Fruit fly (Drosophila melanogaster): ENCODE data around the gene CG9459.

CG9459 gene

dm6 chr3R:9791177-9791806 is 26.9 kb downstream of the CG9459 start, which contains the start of the genes CG12945 and CG8507 (continued):
- peak; percentile 47 for TF ChIP-seq CG2712 (tag; optimal IDR thresholded peaks at IDR 0.05)
- no peak for TF ChIP-seq CG17186 (GFP tag; optimal IDR thresholded peaks at IDR 0.05)
- TF ChIP-seq CG2116 (GFP tag; optimal IDR thresholded peaks at IDR 0.05) = peak; percentile 59
- TF ChIP-seq salm (tag; optimal IDR thresholded peaks at IDR 0.05) = no peak
- peak; percentile 31 for TF ChIP-seq CG10979 (tag; optimal IDR thresholded peaks at IDR 0.05)
- no peak for TF ChIP-seq NC2α (GFP tag; optimal IDR thresholded peaks at IDR 0.05)
- no peak for TF ChIP-seq sim (GFP tag; IDR thresholded peaks at IDR 0.05)
- TF ChIP-seq H15 (GFP tag; IDR thresholded peaks at IDR 0.05) = no peak
- no peak for TF ChIP-seq schlank (tag; optimal IDR thresholded peaks at IDR 0.05)
- TF ChIP-seq zf30C (GFP tag; optimal IDR thresholded peaks at IDR 0.05) = no peak
- TF ChIP-seq klu (GFP tag; IDR thresholded peaks at IDR 0.05) = no peak
- TF ChIP-seq ap (GFP tag; IDR thresholded peaks at IDR 0.05) = no peak
- no peak for TF ChIP-seq Poxn (GFP tag; IDR thresholded peaks at IDR 0.05)
- TF ChIP-seq exex (tag; optimal IDR thresholded peaks at IDR 0.05) = no peak
- TF ChIP-seq CG4617 (GFP tag; optimal IDR thresholded peaks at IDR 0.05; ENCODE audit: borderline replicate concordance) = peak; percentile 41
- TF ChIP-seq CG9609 (GFP tag; optimal IDR thresholded peaks at IDR 0.05) = peak; percentile 16
- peak; percentile 20; the same call in 1 of the 2 replicates for TF ChIP-seq CG31224 (GFP tag; IDR thresholded peaks at IDR 0.05)
- peak; percentile 57 for TF ChIP-seq Fer1 (GFP tag; optimal IDR thresholded peaks at IDR 0.05)
- TF ChIP-seq wor (GFP tag; IDR thresholded peaks at IDR 0.05) = no peak
- TF ChIP-seq CG6854 (GFP tag; optimal IDR thresholded peaks at IDR 0.05) = no peak
- TF ChIP-seq Ets97D (GFP tag; optimal IDR thresholded peaks at IDR 0.05) = peak; percentile 44
- TF ChIP-seq HmgD (GFP tag; optimal IDR thresholded peaks at IDR 0.05) = no peak
- no peak for TF ChIP-seq MESR4 (GFP tag; optimal IDR thresholded peaks at IDR 0.05)
- peak; percentile 8 for TF ChIP-seq CG15479 (GFP tag; optimal IDR thresholded peaks at IDR 0.05)
- TF ChIP-seq ase (GFP tag; IDR thresholded peaks at IDR 0.05) = no peak
- no peak for TF ChIP-seq hkb (optimal IDR thresholded peaks at IDR 0.05)
- no peak for TF ChIP-seq hkb (GFP tag; IDR thresholded peaks at IDR 0.05)
- TF ChIP-seq CG7271 (tag; optimal IDR thresholded peaks at IDR 0.05) = no peak
- no peak for TF ChIP-seq gem (tag; optimal IDR thresholded peaks at IDR 0.05)
- TF ChIP-seq lmd (GFP tag; IDR thresholded peaks at IDR 0.05) = peak; percentile 51; the same call in 1 of the 2 replicates
- TF ChIP-seq ci (GFP tag; IDR thresholded peaks at IDR 0.05) = no peak
- TF ChIP-seq jigr1 (GFP tag; IDR thresholded peaks at IDR 0.05) = no peak
- TF ChIP-seq vvl (GFP tag; IDR thresholded peaks at IDR 0.05) = peak; percentile 31; the same call in 1 of the 2 replicates
- no peak for TF ChIP-seq CG12236 (GFP tag; optimal IDR thresholded peaks at IDR 0.05)
- TF ChIP-seq ftz-f1 (GFP tag; optimal IDR thresholded peaks at IDR 0.05) = no peak
- no peak for TF ChIP-seq CG42726 (GFP tag; IDR thresholded peaks at IDR 0.05; ENCODE audit: partially characterized antibody)
- no peak for TF ChIP-seq fd96Cb (tag; optimal IDR thresholded peaks at IDR 0.05)
- no peak for TF ChIP-seq Doc2 (GFP tag; IDR thresholded peaks at IDR 0.05)
- TF ChIP-seq cas (GFP tag; IDR thresholded peaks at IDR 0.05) = no peak
- no peak for TF ChIP-seq eve (GFP tag; optimal IDR thresholded peaks at IDR 0.05)
- TF ChIP-seq dm (GFP tag; optimal IDR thresholded peaks at IDR 0.05) = peak; percentile 34
- TF ChIP-seq Hmr (GFP tag; optimal IDR thresholded peaks at IDR 0.05) = no peak
- no peak for TF ChIP-seq CG4328 (GFP tag; optimal IDR thresholded peaks at IDR 0.05)
- peak; percentile 72 for TF ChIP-seq Myb (GFP tag; optimal IDR thresholded peaks at IDR 0.05)
- TF ChIP-seq Oli (tag; optimal IDR thresholded peaks at IDR 0.05) = peak; percentile 13
- TF ChIP-seq Doc3 (GFP tag; IDR thresholded peaks at IDR 0.05; ENCODE audit: partially characterized antibody) = no peak
- no peak for TF ChIP-seq stc (GFP tag; IDR thresholded peaks at IDR 0.05)
- peak; percentile 44 for TF ChIP-seq Camta (GFP tag; optimal IDR thresholded peaks at IDR 0.05)
- TF ChIP-seq CG9727 (GFP tag; optimal IDR thresholded peaks at IDR 0.05) = peak; percentile 42
- TF ChIP-seq HLH4C (GFP tag; IDR thresholded peaks at IDR 0.05; ENCODE audit: partially characterized antibody) = no peak
- TF ChIP-seq pnt (GFP tag; optimal IDR thresholded peaks at IDR 0.05) = no peak

Data from whole organism, embryonic.